Fruit fly (Drosophila melanogaster) S2 (cell line): ENCODE results near the gene Targ2.

Experiments used
- CG8478 ChIP-seq: fragments of >200 bp; optimal IDR thresholded peaks from 2 replicates; lab custom pipeline; 2018
- CTCF ChIP-seq, 2 experiments: fragments of >200 bp; optimal IDR thresholded peaks; 2 replicates each; lab custom pipeline; 2018

DNA sequence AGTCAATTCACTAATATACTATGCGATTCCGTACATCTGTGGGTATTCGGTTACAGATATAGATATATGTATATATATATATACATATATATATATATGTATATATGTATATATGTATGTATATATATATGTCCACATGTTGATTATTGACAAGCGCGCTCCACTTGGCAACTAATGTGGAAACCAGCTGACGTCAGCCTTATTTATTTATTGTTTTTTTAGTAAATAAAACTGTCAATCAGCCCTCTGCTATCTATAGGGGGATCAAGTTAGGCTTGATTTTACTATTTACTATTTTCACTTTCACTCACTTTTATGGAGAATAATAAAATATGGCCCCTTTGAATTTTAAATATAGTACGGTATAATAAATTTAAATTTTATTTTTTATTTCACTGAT, 28.1 kb downstream of the Targ2 start:
- TF ChIP-seq CG8478 (lab: Kevin White, UChicago) (no peak), CTCF (optimal IDR thresholded peaks at IDR 0.05; lab: Kevin White, UChicago) (no peak)
